Worm (Caenorhabditis elegans): Measurements from ENCODE around the gene marc-5.

- no peak for TF ChIP-seq lin-13 (GFP tag; optimal IDR thresholded peaks at IDR 0.05)
- TF ChIP-seq unc-86 (tag; optimal IDR thresholded peaks at IDR 0.05): no peak
- no peak for TF ChIP-seq ztf-11 (tag; optimal IDR thresholded peaks at IDR 0.05)
- TF ChIP-seq mdl-1 (tag; optimal IDR thresholded peaks at IDR 0.05): no peak
- TF ChIP-seq pqm-1 (tag; optimal IDR thresholded peaks at IDR 0.05): no peak
- no peak for TF ChIP-seq nhr-90 (tag; optimal IDR thresholded peaks at IDR 0.05; ENCODE audit: poor library complexity)
- peak in 1 of 2 experiments; percentile 48 for TF ChIP-seq lsy-2 (tag; optimal IDR thresholded peaks at IDR 0.05)
- no peak for TF ChIP-seq aly-2 (tag; optimal IDR thresholded peaks at IDR 0.05)
- no peak for TF ChIP-seq F16B12.6 (tag; optimal IDR thresholded peaks at IDR 0.05)
These were observed 37.6 kb downstream of the marc-5 start for ce11 chrII:12341566-12342223.

All from whole organism, L1 larva.